Fruit fly (Drosophila melanogaster): ENCODE measurements around the gene Nuak.
A peak's percentile ranks its signal among the peaks of the same experiment; 100 is the strongest.

Gene Nuak

DNA sequence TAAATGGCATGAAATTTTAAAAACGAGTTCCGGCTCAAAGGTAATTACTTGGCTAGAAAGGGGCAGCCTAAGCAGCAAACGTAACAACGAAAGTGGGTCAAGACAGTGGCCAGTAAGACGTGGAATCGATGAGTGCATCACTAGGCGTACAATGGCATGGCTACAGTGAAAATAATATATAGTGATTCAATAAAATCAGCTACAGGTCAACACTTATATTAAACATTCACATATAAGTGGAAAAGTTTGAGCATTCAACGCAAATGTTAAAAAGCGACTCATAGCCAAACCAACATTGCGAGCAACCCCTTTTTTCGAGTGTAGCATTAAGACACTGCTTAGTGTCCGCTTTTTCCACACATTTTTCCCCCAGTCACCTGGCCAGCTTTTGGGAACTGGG is 36.1 kb upstream of the Nuak start (continued):
- peak; percentile 8 for TF ChIP-seq CG7839 (tag; optimal IDR thresholded peaks at IDR 0.05)
- TF ChIP-seq slbo (GFP tag; IDR thresholded peaks at IDR 0.05) = no peak
- no peak for TF ChIP-seq CG15514 (GFP tag; optimal IDR thresholded peaks at IDR 0.05)
- peak; percentile 2 for TF ChIP-seq Abd-B (GFP tag; optimal IDR thresholded peaks at IDR 0.05)
- no peak for TF ChIP-seq kah (GFP tag; optimal IDR thresholded peaks at IDR 0.05)

DNA sequence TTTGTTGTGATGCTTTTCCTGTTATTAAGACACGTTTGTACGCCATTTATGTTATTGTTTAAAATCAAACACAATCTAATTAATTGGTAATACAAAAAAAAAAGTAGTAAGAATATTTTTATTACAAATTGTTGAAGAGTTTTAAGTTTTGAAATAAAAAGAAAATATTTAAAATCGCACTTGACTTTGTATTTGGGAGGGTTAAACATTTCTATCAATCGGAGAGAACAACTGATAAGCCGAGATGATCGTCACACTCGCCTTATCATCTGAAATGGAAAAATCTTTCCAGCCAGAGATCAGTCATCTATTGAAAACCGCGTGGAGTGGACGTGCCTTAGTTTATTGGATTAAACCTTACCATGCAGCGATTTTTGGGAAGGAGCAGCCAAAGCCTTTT is 12.9 kb upstream of the Nuak start, which contains the start of gene CG3999:
CG3999 (plus strand) TSS at position 301 of the 400 bp plus-strand sequence.
- TF ChIP-seq Rx (GFP tag; IDR thresholded peaks at IDR 0.05) = no peak
- no peak for TF ChIP-seq stwl (tag; optimal IDR thresholded peaks at IDR 0.05)
- no peak for TF ChIP-seq pho (GFP tag; optimal IDR thresholded peaks at IDR 0.05)
- TF ChIP-seq Optix (GFP tag; IDR thresholded peaks at IDR 0.05) = no peak
- no peak for TF ChIP-seq Abd-B (GFP tag; optimal IDR thresholded peaks at IDR 0.05)
- no peak for TF ChIP-seq CG18011 (GFP tag; optimal IDR thresholded peaks at IDR 0.05)
- no peak for TF ChIP-seq CG1233 (GFP tag; optimal IDR thresholded peaks at IDR 0.05)
- TF ChIP-seq Sry-δ (GFP tag; optimal IDR thresholded peaks at IDR 0.05) = no peak
- TF ChIP-seq lmd (GFP tag; IDR thresholded peaks at IDR 0.05) = no peak
- no peak for TF ChIP-seq CG14965 (GFP tag; optimal IDR thresholded peaks at IDR 0.05; ENCODE audit: borderline replicate concordance)
- no peak for TF ChIP-seq tx (GFP tag; optimal IDR thresholded peaks at IDR 0.05)
- no peak for TF ChIP-seq wdn (GFP tag; IDR thresholded peaks at IDR 0.05)
- no peak for TF ChIP-seq ssp (GFP tag; IDR thresholded peaks at IDR 0.05)
- no peak for TF ChIP-seq disco-r (GFP tag; optimal IDR thresholded peaks at IDR 0.05)

DNA sequence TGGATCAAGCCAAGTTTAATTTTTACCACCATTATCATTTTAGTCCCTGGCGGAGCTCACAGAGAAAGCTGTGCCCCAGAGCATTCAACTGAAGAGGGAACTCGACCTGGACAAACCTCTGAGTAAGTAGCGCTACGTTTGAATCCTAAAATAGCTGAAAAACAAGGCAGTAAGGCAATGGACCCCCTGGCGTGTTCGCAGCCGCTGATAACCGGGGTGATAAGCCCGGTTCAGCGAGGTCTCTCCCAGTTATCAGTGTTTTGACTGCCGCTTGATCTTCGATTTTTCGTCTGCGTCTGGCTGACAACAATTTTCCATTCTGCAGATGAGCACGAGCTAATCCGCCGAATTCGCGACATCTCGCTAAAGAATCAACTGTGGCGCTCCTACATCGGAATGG is 12.3 kb upstream of the Nuak start:
- TF ChIP-seq CG12769 (tag; optimal IDR thresholded peaks at IDR 0.05) (no peak), Ada2b (GFP tag; IDR thresholded peaks at IDR 0.05) (no peak), Six4 (GFP tag; optimal IDR thresholded peaks at IDR 0.05) (no peak), p53 (GFP tag; optimal IDR thresholded peaks at IDR 0.05) (no peak), Dek (tag; optimal IDR thresholded peaks at IDR 0.05) (no peak), sug (tag; optimal IDR thresholded peaks at IDR 0.05) (peak; percentile 94), CG18476 (GFP tag; optimal IDR thresholded peaks at IDR 0.05) (no peak)

DNA sequence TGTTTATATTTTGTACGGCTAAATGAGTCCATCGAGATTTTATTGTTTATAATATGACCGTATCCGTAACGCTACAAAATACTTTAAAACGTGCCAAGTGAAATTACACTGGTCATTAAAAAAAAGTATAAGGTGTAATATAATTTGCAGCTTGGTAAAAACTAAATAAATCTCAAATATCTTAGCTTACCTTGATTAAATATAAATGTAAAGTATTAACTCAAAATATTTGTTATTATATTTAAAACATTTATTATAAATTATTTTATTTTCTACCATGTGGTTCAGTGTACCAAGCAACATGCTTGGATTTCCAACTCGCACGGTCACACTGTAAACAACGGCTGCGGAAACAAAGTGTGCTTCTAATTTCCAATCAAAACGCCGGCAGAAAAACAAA is 2.3 kb upstream of the Nuak start, which contains the start of the genes Sirt6 and pont:
Sirt6 (minus strand) TSS at position 50 of the 400 bp plus-strand sequence.
pont (plus strand) TSS at position 324 of the 400 bp plus-strand sequence.
- no peak for TF ChIP-seq C15 (GFP tag; IDR thresholded peaks at IDR 0.05)
- peak; percentile 84 for TF ChIP-seq CG5245 (GFP tag; optimal IDR thresholded peaks at IDR 0.05)
- peak; percentile 77 for TF ChIP-seq CG12219 (GFP tag; optimal IDR thresholded peaks at IDR 0.05)
- TF ChIP-seq Oaz (GFP tag; IDR thresholded peaks at IDR 0.05) = no peak
- no peak for TF ChIP-seq fd64A (GFP tag; optimal IDR thresholded peaks at IDR 0.05)
- TF ChIP-seq CG13296 (GFP tag; optimal IDR thresholded peaks at IDR 0.05) = peak; percentile 93
- TF ChIP-seq CG5180 (GFP tag; optimal IDR thresholded peaks at IDR 0.05) = peak; percentile 66
- TF ChIP-seq CG11093 (GFP tag; IDR thresholded peaks at IDR 0.05) = peak; percentile 95
- TF ChIP-seq Rx (GFP tag; IDR thresholded peaks at IDR 0.05) = no peak
- TF ChIP-seq CTCF (GFP tag; optimal IDR thresholded peaks at IDR 0.05) = peak; percentile 25
- peak; percentile 36 for TF ChIP-seq CG17186 (GFP tag; optimal IDR thresholded peaks at IDR 0.05)
- TF ChIP-seq Dbx (GFP tag; IDR thresholded peaks at IDR 0.05) = no peak
- no peak for TF ChIP-seq H2.0 (GFP tag; IDR thresholded peaks at IDR 0.05)
- TF ChIP-seq CG42726 (GFP tag; IDR thresholded peaks at IDR 0.05; ENCODE audit: partially characterized antibody) = no peak
- peak; percentile 84 for TF ChIP-seq Nf-YB (GFP tag; optimal IDR thresholded peaks at IDR 0.05)
- no peak for TF ChIP-seq btn (GFP tag; optimal IDR thresholded peaks at IDR 0.05)
- no peak for TF ChIP-seq CG11247 (GFP tag; IDR thresholded peaks at IDR 0.05)
- no peak for TF ChIP-seq CG9876 (GFP tag; optimal IDR thresholded peaks at IDR 0.05)
- peak; percentile 66 for TF ChIP-seq jing (GFP tag; optimal IDR thresholded peaks at IDR 0.05)
- peak; percentile 55 for TF ChIP-seq HLH54F (GFP tag; optimal IDR thresholded peaks at IDR 0.05)
- peak; percentile 87 for TF ChIP-seq cato (GFP tag; optimal IDR thresholded peaks at IDR 0.05; ENCODE audit: borderline replicate concordance)
- TF ChIP-seq CG7556 (GFP tag; optimal IDR thresholded peaks at IDR 0.05) = peak; percentile 95
- no peak for TF ChIP-seq chm (GFP tag; IDR thresholded peaks at IDR 0.05)
- no peak for TF ChIP-seq CG8765 (GFP tag; IDR thresholded peaks at IDR 0.05)
- peak; percentile 82 for TF ChIP-seq Deaf1 (tag; optimal IDR thresholded peaks at IDR 0.05)

All from whole organism, embryonic.